Worm (Caenorhabditis elegans) whole organism, mixed stage, embryonic: ENCODE results near the gene K02D3.2.

Experiments used
- elt-3 ChIP-seq: fragments of 150-350 bp; optimal IDR thresholded peaks from 2 replicates; lab custom pipeline; 2014; ENCODE audit warnings: missing biosample characterization, missing genetic modification characterization
- mab-5 ChIP-seq: fragments of 150-350 bp; optimal IDR thresholded peaks from 2 replicates; lab custom pipeline; 2014; ENCODE audit warnings: missing biosample characterization, missing genetic modification characterization
- mep-1 ChIP-seq: fragments of 150-350 bp; optimal IDR thresholded peaks from 2 replicates; lab custom pipeline; 2017; ENCODE audit warnings: missing biosample characterization, missing genetic modification reagents, missing genetic modification characterization, inconsistent platforms
- nhr-237 ChIP-seq: fragments of 150-350 bp; optimal IDR thresholded peaks from 2 replicates; lab custom pipeline; 2014; ENCODE audit warnings: missing biosample characterization, missing genetic modification characterization
- nhr-28 ChIP-seq: fragments of 150-350 bp; optimal IDR thresholded peaks from 2 replicates; lab custom pipeline; 2014; ENCODE audit warnings: missing biosample characterization, missing genetic modification characterization
- nhr-76 ChIP-seq: sonication (generic microtip); optimal IDR thresholded peaks from 2 replicates; lab custom pipeline; 2017; ENCODE audit warnings: missing biosample characterization, missing genetic modification characterization
- pha-4 ChIP-seq: fragments of 150-350 bp; optimal IDR thresholded peaks from 2 replicates; lab custom pipeline; 2018; ENCODE audit warnings: missing biosample characterization, missing genetic modification reagents, missing genetic modification characterization
- sem-2 ChIP-seq: fragments of 200-800 bp; sonication (Bioruptor generic); optimal IDR thresholded peaks from 2 replicates; lab custom pipeline; 2018; ENCODE audit warnings: mild to moderate bottlenecking, missing genetic modification characterization, missing compliant biosample characterization
- snpc-4 ChIP-seq: fragments of 150-350 bp; optimal IDR thresholded peaks from 2 replicates; lab custom pipeline; 2014; ENCODE audit warnings: missing biosample characterization, missing genetic modification characterization
- unc-120 ChIP-seq: sonication (generic microtip); optimal IDR thresholded peaks from 2 replicates; lab custom pipeline; 2017; ENCODE audit warnings: missing genetic modification characterization, missing compliant biosample characterization; ENCODE audit not compliant: poor library complexity, severe bottlenecking
- unc-62 ChIP-seq: fragments of 150-350 bp; optimal IDR thresholded peaks from 2 replicates; lab custom pipeline; 2014; ENCODE audit warnings: missing biosample characterization, missing genetic modification reagents, missing genetic modification characterization
- ztf-11 ChIP-seq: fragments of 150-350 bp; optimal IDR thresholded peaks from 2 replicates; lab custom pipeline; 2014; ENCODE audit warnings: missing biosample characterization, missing genetic modification characterization

DNA sequence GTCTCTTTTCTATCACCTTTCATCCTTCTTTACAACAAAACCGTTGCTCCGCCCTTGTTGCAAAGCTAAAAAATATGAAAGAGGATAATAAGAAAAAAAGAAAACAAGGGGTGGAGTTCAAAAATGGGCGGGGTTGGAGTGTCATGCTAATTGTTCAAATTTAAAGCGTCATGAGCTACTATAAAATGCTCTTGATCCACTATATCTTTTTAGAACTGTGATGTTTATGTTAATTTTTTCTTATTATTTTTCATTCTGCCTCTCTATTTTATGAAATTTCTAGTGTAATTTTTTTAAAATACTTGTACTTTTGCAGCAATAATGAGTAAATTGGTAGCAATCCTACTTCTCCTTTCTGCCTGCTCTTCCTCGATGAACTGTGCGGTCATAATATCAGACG, 5.2 kb downstream of the K02D3.2 start, which contains the start of gene K02D3.1:
- TF ChIP-seq mab-5 (tag; lab: Kevin White, UChicago): no peak
- no peak for TF ChIP-seq snpc-4 (tag; lab: Kevin White, UChicago)
- TF ChIP-seq nhr-28: no peak
- no peak for TF ChIP-seq elt-3
- TF ChIP-seq nhr-76 (tag; lab: Kevin White, UChicago): no peak
- no peak for TF ChIP-seq unc-62 (GFP tag; lab: Kevin White, UChicago)
- TF ChIP-seq mep-1 (tag; lab: Kevin White, UChicago): no peak
- no peak for TF ChIP-seq unc-120 (tag; lab: Kevin White, UChicago)
- no peak for TF ChIP-seq ztf-11 (tag; lab: Kevin White, UChicago)
- no peak for TF ChIP-seq sem-2 (GFP tag; lab: Kevin White, UChicago)
- TF ChIP-seq nhr-237 (tag; lab: Kevin White, UChicago): no peak
- no peak for TF ChIP-seq pha-4
